Fruit fly (Drosophila melanogaster) whole organism, prepupa: ENCODE results near the gene gny.

ENCODE experiments used
- Gug ChIP-seq: fragments of 200-800 bp; sonication (Bioruptor generic); IDR thresholded peaks from 2 replicates; pipeline ENCODE4 v1.3.6; 2022; ENCODE audit warnings: missing biosample characterization, missing genetic modification characterization
- Sox14 ChIP-seq: fragments of 200-800 bp; sonication (Bioruptor generic); optimal IDR thresholded peaks from 3 replicates; lab custom pipeline; 2016; ENCODE audit warnings: missing biosample characterization, missing genetic modification characterization
- dsx ChIP-seq: fragments of 200-800 bp; optimal IDR thresholded peaks from 3 replicates; lab custom pipeline; 2019; ENCODE audit warnings: missing biosample characterization, mild to moderate bottlenecking, missing genetic modification characterization, moderate library complexity; ENCODE audit not compliant: poor library complexity, severe bottlenecking

DNA sequence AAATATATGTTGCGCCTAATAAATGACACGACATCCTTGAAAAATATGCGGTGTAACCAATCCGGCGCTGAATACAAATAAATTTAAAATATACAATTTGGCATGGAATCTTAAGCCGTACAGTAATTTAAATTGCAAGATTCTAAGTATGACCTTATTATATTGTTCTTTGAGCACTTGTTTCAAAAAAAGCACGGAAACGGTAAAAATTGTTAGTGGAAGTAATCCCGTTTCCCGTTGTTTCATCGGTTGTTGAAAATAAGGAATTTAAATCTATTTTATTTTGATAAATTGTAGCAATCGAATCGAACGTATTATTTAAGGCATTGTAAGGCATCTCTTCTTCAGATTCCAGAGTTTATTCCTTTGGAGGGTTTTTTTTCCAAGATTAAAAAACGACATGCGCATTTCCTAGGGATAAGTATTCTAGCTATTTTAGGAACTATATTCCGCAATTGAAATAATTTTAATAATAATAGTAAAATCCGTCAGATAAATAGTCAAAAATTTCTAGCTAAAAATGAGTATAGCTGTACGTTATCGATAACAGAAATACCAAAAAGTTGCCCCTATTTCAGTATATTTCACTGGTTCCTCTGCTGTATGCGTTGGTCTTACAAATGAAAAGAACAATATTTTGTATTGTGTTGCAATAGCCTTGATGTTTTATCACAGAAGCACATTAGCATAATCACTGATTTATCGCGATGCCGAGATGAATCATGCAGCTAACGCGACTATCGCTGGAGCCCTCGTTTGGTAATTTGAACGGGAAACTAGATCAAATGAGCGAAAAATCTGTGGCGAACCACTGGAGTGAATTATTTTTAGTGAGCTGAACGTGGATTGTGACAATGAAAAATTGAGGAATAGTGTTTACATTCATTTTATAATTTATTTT lies 46.6 kb upstream of the gny start, which contains the start of gene GATAd:
- TF ChIP-seq Gug (GFP tag; lab: Robert Waterston, UW): no peak
- TF ChIP-seq Sox14 (GFP tag; lab: Kevin White, UChicago): peak; percentile 20
- peak; percentile 28 for TF ChIP-seq dsx (GFP tag; lab: Kevin White, UChicago)
